Worm (Caenorhabditis elegans) whole organism, young adult: ENCODE data around the gene dkf-2.

Experiments
- B0019.2 ChIP-seq: fragments of 200-800 bp; sonication (Bioruptor generic); conservative IDR thresholded peaks from 2 replicates; pipeline ENCODE4 v1.3.6; 2022; ENCODE audit warnings: missing genetic modification reagents, missing genetic modification characterization, missing compliant biosample characterization
- B0261.1 ChIP-seq: sonication (generic microtip); optimal IDR thresholded peaks from 2 replicates; lab custom pipeline; 2016; ENCODE audit warnings: mild to moderate bottlenecking, missing genetic modification characterization, moderate library complexity, missing compliant biosample characterization
- B0336.3 ChIP-seq: fragments of 200-800 bp; sonication (Bioruptor generic); IDR thresholded peaks from 2 replicates; pipeline ENCODE4 v1.3.6; 2022; ENCODE audit warnings: missing genetic modification characterization, missing compliant biosample characterization
- D2030.7 ChIP-seq: fragments of 200-800 bp; sonication (Bioruptor generic); IDR thresholded peaks from 2 replicates; pipeline ENCODE4 v1.3.6; 2022; ENCODE audit warnings: missing genetic modification reagents, missing genetic modification characterization, missing compliant biosample characterization
- F10E7.11 ChIP-seq: sonication (generic microtip); optimal IDR thresholded peaks from 2 replicates; lab custom pipeline; 2017; ENCODE audit warnings: mild to moderate bottlenecking, missing genetic modification characterization, moderate library complexity, missing compliant biosample characterization
- F22D6.2 ChIP-seq: sonication (generic microtip); optimal IDR thresholded peaks from 2 replicates; lab custom pipeline; 2016; ENCODE audit warnings: mild to moderate bottlenecking, missing genetic modification characterization, missing compliant biosample characterization
- F33H1.4 ChIP-seq: fragments of 200-800 bp; sonication (Bioruptor generic); IDR thresholded peaks from 2 replicates; pipeline ENCODE4 v1.3.6; 2022; ENCODE audit warnings: missing genetic modification reagents, missing genetic modification characterization, missing compliant biosample characterization
- F37B4.10 ChIP-seq: fragments of 200-800 bp; sonication (Bioruptor generic); IDR thresholded peaks from 2 replicates; pipeline ENCODE4 v1.3.6; 2022; ENCODE audit warnings: missing genetic modification characterization, missing compliant biosample characterization
- F49E8.2 ChIP-seq: sonication (generic microtip); optimal IDR thresholded peaks from 3 replicates; lab custom pipeline; 2017; ENCODE audit warnings: missing genetic modification characterization, mild to moderate bottlenecking, missing compliant biosample characterization, antibody characterized with exemption, moderate library complexity; ENCODE audit not compliant: insufficient read depth
- F52B5.7 ChIP-seq: sonication (generic microtip); optimal IDR thresholded peaks from 2 replicates; lab custom pipeline; 2016; ENCODE audit warnings: mild to moderate bottlenecking, missing genetic modification characterization, missing compliant biosample characterization
- K12H6.12 ChIP-seq: fragments of 200-800 bp; sonication (Bioruptor generic); optimal IDR thresholded peaks from 2 replicates; lab custom pipeline; 2018; ENCODE audit warnings: mild to moderate bottlenecking, missing genetic modification characterization, missing compliant biosample characterization
- T07F8.4 ChIP-seq: sonication (generic microtip); optimal IDR thresholded peaks from 2 replicates; lab custom pipeline; 2016; ENCODE audit warnings: mild to moderate bottlenecking, missing genetic modification characterization, moderate library complexity, missing compliant biosample characterization
- T26A5.8 ChIP-seq: sonication (generic microtip); optimal IDR thresholded peaks from 2 replicates; lab custom pipeline; 2016; ENCODE audit warnings: missing genetic modification characterization, missing compliant biosample characterization
- Y67H2A.10 ChIP-seq: fragments of 200-800 bp; sonication (Bioruptor generic); conservative IDR thresholded peaks from 2 replicates; pipeline ENCODE4 v1.3.6; 2022; ENCODE audit warnings: missing genetic modification reagents, missing genetic modification characterization, missing compliant biosample characterization
- Y79H2A.3 ChIP-seq: fragments of 200-800 bp; sonication (Bioruptor generic); conservative IDR thresholded peaks from 2 replicates; pipeline ENCODE4 v1.3.6; 2022; ENCODE audit warnings: missing genetic modification reagents, missing genetic modification characterization, missing compliant biosample characterization
- Y95B8A.8 ChIP-seq: fragments of 200-800 bp; sonication (Bioruptor generic); IDR thresholded peaks from 2 replicates; pipeline ENCODE4 v1.3.6; 2022; ENCODE audit warnings: missing genetic modification reagents, missing genetic modification characterization, missing compliant biosample characterization
- akir-1 ChIP-seq: fragments of 200-800 bp; sonication (Bioruptor generic); optimal IDR thresholded peaks from 2 replicates; lab custom pipeline; 2018; ENCODE audit warnings: mild to moderate bottlenecking, missing genetic modification characterization, moderate library complexity, missing compliant biosample characterization
- ama-1 ChIP-seq, 3 experiments: fragments of 150-350 bp in 1 of 3; sonication (generic microtip) in 2 of 3; optimal IDR thresholded peaks; 2 replicates each; lab custom pipeline; 2014 to 2018; ENCODE audit warnings: missing biosample characterization in 2 of 3, missing genetic modification characterization in 2 of 3, missing genetic modification reagents in 2 of 3
- aptf-3 ChIP-seq: fragments of 200-800 bp; sonication (Bioruptor generic); IDR thresholded peaks from 2 replicates; pipeline ENCODE4 v1.3.6; 2022; ENCODE audit warnings: missing genetic modification characterization, missing compliant biosample characterization
- attf-5 ChIP-seq: fragments of 200-800 bp; sonication (Bioruptor generic); optimal IDR thresholded peaks from 2 replicates; lab custom pipeline; 2018; ENCODE audit warnings: mild to moderate bottlenecking, missing genetic modification characterization, missing compliant biosample characterization
- attf-6 ChIP-seq: fragments of 200-800 bp; sonication (Bioruptor generic); IDR thresholded peaks from 2 replicates; pipeline ENCODE4 v1.3.6; 2022; ENCODE audit warnings: missing genetic modification reagents, missing genetic modification characterization, missing compliant biosample characterization
- bed-1 ChIP-seq: fragments of 200-800 bp; sonication (Bioruptor generic); IDR thresholded peaks from 2 replicates; pipeline ENCODE4 v1.3.6; 2022; ENCODE audit warnings: missing genetic modification reagents, missing genetic modification characterization, missing compliant biosample characterization
- ceh-58 ChIP-seq: fragments of 200-800 bp; sonication (Bioruptor generic); IDR thresholded peaks from 2 replicates; pipeline ENCODE4 v1.3.6; 2022; ENCODE audit warnings: missing genetic modification characterization, missing compliant biosample characterization
- ceh-79 ChIP-seq: sonication (generic microtip); optimal IDR thresholded peaks from 2 replicates; lab custom pipeline; 2017; ENCODE audit warnings: mild to moderate bottlenecking, missing genetic modification characterization, missing compliant biosample characterization
- chd-7 ChIP-seq: sonication (generic microtip); optimal IDR thresholded peaks from 2 replicates; lab custom pipeline; 2016; ENCODE audit warnings: mild to moderate bottlenecking, missing genetic modification characterization, moderate library complexity, missing compliant biosample characterization
- dox-1 ChIP-seq: fragments of 200-800 bp; sonication (Bioruptor generic); IDR thresholded peaks from 2 replicates; pipeline ENCODE4 v1.3.6; 2022; ENCODE audit warnings: missing genetic modification reagents, missing genetic modification characterization, missing compliant biosample characterization
- dpff-1 ChIP-seq: sonication (generic microtip); optimal IDR thresholded peaks from 2 replicates; lab custom pipeline; 2017; ENCODE audit warnings: mild to moderate bottlenecking, missing genetic modification characterization, missing compliant biosample characterization
- dpl-1 ChIP-seq: fragments of 150-350 bp; optimal IDR thresholded peaks from 2 replicates; lab custom pipeline; 2014; ENCODE audit warnings: missing biosample characterization, missing genetic modification reagents, missing genetic modification characterization
- efl-1 ChIP-seq: fragments of 150-350 bp; optimal IDR thresholded peaks from 2 replicates; lab custom pipeline; 2014; ENCODE audit warnings: missing biosample characterization, missing genetic modification reagents, missing genetic modification characterization
- egl-18 ChIP-seq: fragments of 200-800 bp; sonication (Bioruptor generic); IDR thresholded peaks from 2 replicates; pipeline ENCODE4 v1.3.6; 2022; ENCODE audit warnings: missing genetic modification reagents, missing genetic modification characterization, missing compliant biosample characterization
- ets-4 ChIP-seq: fragments of 200-800 bp; sonication (Bioruptor generic); optimal IDR thresholded peaks from 2 replicates; lab custom pipeline; 2018; ENCODE audit warnings: mild to moderate bottlenecking, missing genetic modification characterization, missing compliant biosample characterization
- him-1 ChIP-seq: sonication (generic microtip); optimal IDR thresholded peaks from 2 replicates; lab custom pipeline; 2016; ENCODE audit warnings: missing genotype, missing genetic modification reagents, missing genetic modification characterization, missing compliant biosample characterization
- hlh-26 ChIP-seq: fragments of 200-800 bp; sonication (Bioruptor generic); conservative IDR thresholded peaks from 2 replicates; pipeline ENCODE4 v1.3.6; 2022; ENCODE audit warnings: missing genetic modification reagents, missing genetic modification characterization, missing compliant biosample characterization
- lin-54 ChIP-seq: fragments of 200-800 bp; sonication (Bioruptor generic); optimal IDR thresholded peaks from 2 replicates; lab custom pipeline; 2018; ENCODE audit warnings: mild to moderate bottlenecking, missing genetic modification characterization, missing compliant biosample characterization
- lir-1 ChIP-seq: fragments of 200-800 bp; sonication (Bioruptor generic); conservative IDR thresholded peaks from 2 replicates; pipeline ENCODE4 v1.3.6; 2022; ENCODE audit warnings: missing genetic modification reagents, missing genetic modification characterization, missing compliant biosample characterization
- lsl-1 ChIP-seq: fragments of 200-800 bp; sonication (Bioruptor generic); optimal IDR thresholded peaks from 2 replicates; lab custom pipeline; 2018; ENCODE audit warnings: mild to moderate bottlenecking, missing genetic modification characterization, moderate library complexity, missing compliant biosample characterization
- madf-6 ChIP-seq: fragments of 200-800 bp; sonication (Bioruptor generic); IDR thresholded peaks from 2 replicates; pipeline ENCODE4 v1.3.6; 2022; ENCODE audit warnings: missing genetic modification reagents, missing genetic modification characterization, missing compliant biosample characterization
- madf-8 ChIP-seq: fragments of 200-800 bp; sonication (Bioruptor generic); conservative IDR thresholded peaks from 2 replicates; pipeline ENCODE4 v1.3.6; 2022; ENCODE audit warnings: missing genetic modification reagents, missing genetic modification characterization, missing compliant biosample characterization
- nfya-1 ChIP-seq: sonication (generic microtip); optimal IDR thresholded peaks from 2 replicates; lab custom pipeline; 2017; ENCODE audit warnings: antibody characterized with exemption, missing compliant biosample characterization, missing genetic modification characterization, borderline replicate concordance; ENCODE audit not compliant: insufficient read depth
- nhr-179 ChIP-seq: sonication (generic microtip); optimal IDR thresholded peaks from 2 replicates; lab custom pipeline; 2016; ENCODE audit warnings: mild to moderate bottlenecking, missing genetic modification characterization, missing compliant biosample characterization
- pbrm-1 ChIP-seq: fragments of 200-800 bp; sonication (Bioruptor generic); IDR thresholded peaks from 2 replicates; pipeline ENCODE4 v1.3.6; 2022; ENCODE audit warnings: missing genetic modification reagents, missing genetic modification characterization, missing compliant biosample characterization
- snpc-3.4 ChIP-seq: sonication (generic microtip); optimal IDR thresholded peaks from 2 replicates; lab custom pipeline; 2017; ENCODE audit warnings: missing genetic modification characterization, mild to moderate bottlenecking, missing compliant biosample characterization, antibody characterized with exemption, moderate library complexity, missing genotype, missing genetic modification reagents
- somi-1 ChIP-seq: fragments of 200-800 bp; sonication (Bioruptor generic); optimal IDR thresholded peaks from 2 replicates; lab custom pipeline; 2018; ENCODE audit warnings: mild to moderate bottlenecking, missing genetic modification characterization, missing compliant biosample characterization
- tbp1 ChIP-seq: fragments of 200-800 bp; sonication (Bioruptor generic); optimal IDR thresholded peaks from 2 replicates; lab custom pipeline; 2018; ENCODE audit warnings: mild to moderate bottlenecking, missing genetic modification characterization, missing compliant biosample characterization
- unc-62 ChIP-seq: fragments of 150-350 bp; optimal IDR thresholded peaks from 2 replicates; lab custom pipeline; 2014; ENCODE audit warnings: missing biosample characterization, missing genetic modification reagents, missing genetic modification characterization
- zfh-2 ChIP-seq: fragments of 200-800 bp; sonication (Bioruptor generic); conservative IDR thresholded peaks from 2 replicates; pipeline ENCODE4 v1.3.6; 2022; ENCODE audit warnings: missing genetic modification reagents, missing genetic modification characterization, missing compliant biosample characterization
- zim-3 ChIP-seq: sonication (generic microtip); optimal IDR thresholded peaks from 2 replicates; lab custom pipeline; 2017; ENCODE audit warnings: mild to moderate bottlenecking, missing genetic modification characterization, moderate library complexity, missing compliant biosample characterization
- ztf-18 ChIP-seq: sonication (generic microtip); optimal IDR thresholded peaks from 2 replicates; lab custom pipeline; 2016; ENCODE audit warnings: missing genotype, mild to moderate bottlenecking, missing genetic modification characterization, missing compliant biosample characterization
- ztf-28 ChIP-seq: fragments of 200-800 bp; sonication (Bioruptor generic); IDR thresholded peaks from 2 replicates; pipeline ENCODE4 v1.3.6; 2022; ENCODE audit warnings: missing genetic modification reagents, missing genetic modification characterization, missing compliant biosample characterization

dkf-2 gene

ce11 chrV:16792717-16793116 lies 45.3 kb downstream of the dkf-2 start:
- no peak for TF ChIP-seq akir-1 (GFP tag; lab: Kevin White, UChicago)
- TF ChIP-seq F52B5.7: no peak
- TF ChIP-seq zfh-2 (GFP tag; lab: Robert Waterston, UW): peak; percentile 67
- TF ChIP-seq T07F8.4 (tag; lab: Kevin White, UChicago): no peak
- TF ChIP-seq zim-3 (tag; lab: Kevin White, UChicago): no peak
- TF ChIP-seq unc-62: no peak
- no peak for TF ChIP-seq ceh-79
- no peak for TF ChIP-seq F22D6.2 (tag; lab: Kevin White, UChicago)
- TF ChIP-seq aptf-3: no peak
- no peak for TF ChIP-seq pbrm-1 (GFP tag; lab: Robert Waterston, UW)
- no peak for TF ChIP-seq lir-1 (GFP tag; lab: Robert Waterston, UW)
- TF ChIP-seq ets-4 (GFP tag; lab: Kevin White, UChicago): no peak
- TF ChIP-seq nhr-179 (tag; lab: Kevin White, UChicago): no peak
- no peak for TF ChIP-seq ama-1 (optimal IDR thresholded peaks at IDR 0.05; lab: Kevin White, UChicago)
- peak in 1 of 2 experiments; percentile 39 for TF ChIP-seq ama-1 (GFP tag; optimal IDR thresholded peaks at IDR 0.05; lab: Kevin White, UChicago)
- no peak for TF ChIP-seq madf-8
- TF ChIP-seq ztf-28 (GFP tag; lab: Robert Waterston, UW): no peak
- no peak for TF ChIP-seq F10E7.11 (tag; lab: Kevin White, UChicago)
- no peak for TF ChIP-seq F37B4.10 (GFP tag; lab: Robert Waterston, UW)
- TF ChIP-seq dox-1 (GFP tag; lab: Robert Waterston, UW): no peak
- TF ChIP-seq hlh-26 (GFP tag; lab: Robert Waterston, UW): no peak
- TF ChIP-seq ceh-58 (GFP tag; lab: Robert Waterston, UW): 0 out of 2 replicates have a peak, but pooled peaks have one; percentile 48
- no peak for TF ChIP-seq attf-5 (GFP tag; lab: Kevin White, UChicago)
- no peak for TF ChIP-seq T26A5.8 (tag; lab: Kevin White, UChicago)
- no peak for TF ChIP-seq F49E8.2 (tag; lab: Kevin White, UChicago)
- no peak for TF ChIP-seq dpff-1 (tag; lab: Kevin White, UChicago)

ce11 chrV:16793312-16793711 lies 45.9 kb downstream of the dkf-2 start:
- TF ChIP-seq madf-6 (GFP tag; lab: Robert Waterston, UW) (peak; percentile 48; the same call in 1 of the 2 replicates), B0019.2 (peak; percentile 82), madf-8 (0 out of 2 replicates have a peak, but pooled peaks have one; percentile 28), dpff-1 (tag; lab: Kevin White, UChicago) (no peak), egl-18 (GFP tag; lab: Robert Waterston, UW) (no peak), bed-1 (no peak), lin-54 (GFP tag; lab: Kevin White, UChicago) (peak; percentile 32), chd-7 (tag; lab: Kevin White, UChicago) (no peak), nfya-1 (no peak), somi-1 (no peak), K12H6.12 (no peak), lsl-1 (GFP tag; lab: Kevin White, UChicago) (peak; percentile 55), Y79H2A.3 (GFP tag; lab: Robert Waterston, UW) (no peak), Y67H2A.10 (GFP tag; lab: Robert Waterston, UW) (no peak), snpc-3.4 (tag; lab: Kevin White, UChicago) (no peak), F33H1.4 (GFP tag; lab: Robert Waterston, UW) (peak; percentile 69), B0261.1 (no peak), efl-1 (GFP tag; lab: Kevin White, UChicago) (peak; percentile 59), him-1 (tag; lab: Kevin White, UChicago) (no peak), tbp1 (GFP tag; lab: Kevin White, UChicago) (peak; percentile 17), ztf-18 (tag; lab: Kevin White, UChicago) (peak; percentile 48), attf-6 (GFP tag; lab: Robert Waterston, UW) (peak; percentile 43; the same call in 1 of the 2 replicates), Y95B8A.8 (GFP tag; lab: Robert Waterston, UW) (no peak), dpl-1 (GFP tag; lab: Kevin White, UChicago) (peak; percentile 35), F37B4.10 (GFP tag; lab: Robert Waterston, UW) (no peak), D2030.7 (peak; percentile 10; the same call in 1 of the 2 replicates), B0336.3 (GFP tag; lab: Robert Waterston, UW) (no peak)
